Worm (Caenorhabditis elegans): ENCODE results near the gene lad-2.
A peak's percentile ranks its signal among the peaks of the same experiment; 100 is the strongest.

Gene lad-2

ce11 chrIV:2998597-2999161 is 20.4 kb upstream of the lad-2 start (continued):
- TF ChIP-seq elt-1 (tag; optimal IDR thresholded peaks at IDR 0.05) (no peak), zag-1 (tag; optimal IDR thresholded peaks at IDR 0.05) (no peak), alr-1 (tag; optimal IDR thresholded peaks at IDR 0.05) (no peak), ztf-11 (tag; optimal IDR thresholded peaks at IDR 0.05) (no peak), snpc-4 (tag; optimal IDR thresholded peaks at IDR 0.05) (peak; percentile 29), sem-4 (tag; optimal IDR thresholded peaks at IDR 0.05) (no peak), sma-9 (GFP tag; optimal IDR thresholded peaks at IDR 0.05) (no peak), sma-9 (tag; optimal IDR thresholded peaks at IDR 0.05) (no peak), nhr-77 (tag; optimal IDR thresholded peaks at IDR 0.05) (no peak), mdl-1 (tag; optimal IDR thresholded peaks at IDR 0.05) (no peak), egl-27 (tag; optimal IDR thresholded peaks at IDR 0.05) (no peak), dmd-4 (tag; optimal IDR thresholded peaks at IDR 0.05) (no peak), nhr-237 (tag; optimal IDR thresholded peaks at IDR 0.05) (no peak), crh-2 (tag; optimal IDR thresholded peaks at IDR 0.05) (no peak), nhr-23 (tag; optimal IDR thresholded peaks at IDR 0.05) (no peak), nhr-6 (tag; optimal IDR thresholded peaks at IDR 0.05) (no peak)

- TF ChIP-seq gmeb-1 (tag; optimal IDR thresholded peaks at IDR 0.05), result no peak
- no peak for TF ChIP-seq ceh-16 (tag; optimal IDR thresholded peaks at IDR 0.05)
- no peak for TF ChIP-seq aly-2 (tag; optimal IDR thresholded peaks at IDR 0.05)
- TF ChIP-seq mdl-1 (tag; optimal IDR thresholded peaks at IDR 0.05), result no peak
- TF ChIP-seq nhr-237 (tag; optimal IDR thresholded peaks at IDR 0.05), result no peak
- peak; percentile 17 for TF ChIP-seq unc-55 (GFP tag; optimal IDR thresholded peaks at IDR 0.05)
Measured at ce11 chrIV:2997302-2997701, 19.0 kb upstream of the lad-2 start.

ce11 chrIV:2995372-2995771 is 17.1 kb upstream of the lad-2 start, which contains the start of gene Y54G2A.26:
TSS of gene Y54G2A.26 (minus strand) at chrIV:2995472.
- no peak for TF ChIP-seq lin-13 (GFP tag; optimal IDR thresholded peaks at IDR 0.05)
- TF ChIP-seq mbf-1 (tag; optimal IDR thresholded peaks at IDR 0.05), result no peak
- TF ChIP-seq mdl-1 (tag; optimal IDR thresholded peaks at IDR 0.05), result no peak
- TF ChIP-seq peb-1 (tag; optimal IDR thresholded peaks at IDR 0.05), result no peak
- no peak for TF ChIP-seq nhr-11 (tag; optimal IDR thresholded peaks at IDR 0.05)
- TF ChIP-seq unc-55 (GFP tag; optimal IDR thresholded peaks at IDR 0.05), result no peak
- no peak for TF ChIP-seq F13H6.1 (tag; optimal IDR thresholded peaks at IDR 0.05)
- no peak for TF ChIP-seq dmd-4 (tag; optimal IDR thresholded peaks at IDR 0.05)
- no peak for TF ChIP-seq mab-5 (tag; optimal IDR thresholded peaks at IDR 0.05)
- TF ChIP-seq Y55F3AM.14 (GFP tag; optimal IDR thresholded peaks at IDR 0.05), result no peak
- TF ChIP-seq elt-1 (tag; optimal IDR thresholded peaks at IDR 0.05), result no peak
- no peak for TF ChIP-seq egl-27 (tag; optimal IDR thresholded peaks at IDR 0.05)
- no peak for TF ChIP-seq lin-39 (tag; optimal IDR thresholded peaks at IDR 0.05)
- TF ChIP-seq crh-2 (tag; optimal IDR thresholded peaks at IDR 0.05), result no peak
- no peak for TF ChIP-seq ZK546.5 (tag; optimal IDR thresholded peaks at IDR 0.05)
- TF ChIP-seq nhr-77 (tag; optimal IDR thresholded peaks at IDR 0.05), result no peak
- no peak for TF ChIP-seq ama-1 (optimal IDR thresholded peaks at IDR 0.05)
- TF ChIP-seq fos-1 (tag; optimal IDR thresholded peaks at IDR 0.05), result no peak
- TF ChIP-seq nhr-6 (tag; optimal IDR thresholded peaks at IDR 0.05), result no peak
- TF ChIP-seq skn-1 (tag; optimal IDR thresholded peaks at IDR 0.05), result no peak

- TF ChIP-seq sem-4 (tag; optimal IDR thresholded peaks at IDR 0.05) (peak; percentile 10), nhr-21 (tag; optimal IDR thresholded peaks at IDR 0.05) (no peak), lin-39 (tag; optimal IDR thresholded peaks at IDR 0.05) (no peak), nhr-25 (tag; optimal IDR thresholded peaks at IDR 0.05) (peak; percentile 0), nhr-129 (tag; optimal IDR thresholded peaks at IDR 0.05) (peak; percentile 8), F13H6.1 (tag; optimal IDR thresholded peaks at IDR 0.05) (peak; percentile 3)
Measured at ce11 chrIV:2994883-2995282, 16.6 kb upstream of the lad-2 start.

ce11 chrIV:2993278-2993899 is 15.1 kb upstream of the lad-2 start:
- no peak for TF ChIP-seq unc-62 (GFP tag; optimal IDR thresholded peaks at IDR 0.05)
- peak; percentile 59 for TF ChIP-seq C34F6.9 (tag; optimal IDR thresholded peaks at IDR 0.05)
- peak; percentile 14 for TF ChIP-seq zag-1 (tag; optimal IDR thresholded peaks at IDR 0.05)
- TF ChIP-seq ceh-82 (tag; optimal IDR thresholded peaks at IDR 0.05), result no peak
- no peak for TF ChIP-seq blmp-1 (tag; optimal IDR thresholded peaks at IDR 0.05; ENCODE audit: insufficient read depth)
- peak; percentile 67 for TF ChIP-seq nhr-129 (tag; optimal IDR thresholded peaks at IDR 0.05)
- peak; percentile 60 for TF ChIP-seq sma-9 (GFP tag; optimal IDR thresholded peaks at IDR 0.05)
- no peak for TF ChIP-seq sma-9 (tag; optimal IDR thresholded peaks at IDR 0.05)
- peak in 1 of 2 experiments; percentile 46 for TF ChIP-seq lsy-2 (tag; optimal IDR thresholded peaks at IDR 0.05)
- no peak for TF ChIP-seq lin-39 (tag; optimal IDR thresholded peaks at IDR 0.05)
- peak; percentile 44 for TF ChIP-seq Y55F3AM.14 (GFP tag; optimal IDR thresholded peaks at IDR 0.05)
- TF ChIP-seq nhr-11 (tag; optimal IDR thresholded peaks at IDR 0.05), result no peak
- no peak for TF ChIP-seq ZK546.5 (tag; optimal IDR thresholded peaks at IDR 0.05)
- TF ChIP-seq nhr-237 (tag; optimal IDR thresholded peaks at IDR 0.05), result no peak
- TF ChIP-seq nhr-77 (tag; optimal IDR thresholded peaks at IDR 0.05), result no peak
- TF ChIP-seq nhr-25 (tag; optimal IDR thresholded peaks at IDR 0.05), result peak; percentile 40
- no peak for TF ChIP-seq ztf-4 (tag; optimal IDR thresholded peaks at IDR 0.05)
- TF ChIP-seq lin-11 (tag; optimal IDR thresholded peaks at IDR 0.05), result peak; percentile 50
- TF ChIP-seq nhr-21 (tag; optimal IDR thresholded peaks at IDR 0.05), result no peak
- TF ChIP-seq sem-4 (tag; optimal IDR thresholded peaks at IDR 0.05), result peak; percentile 64
- no peak for TF ChIP-seq snpc-4 (tag; optimal IDR thresholded peaks at IDR 0.05)
- TF ChIP-seq fos-1 (tag; optimal IDR thresholded peaks at IDR 0.05), result no peak
- no peak for TF ChIP-seq mbf-1 (tag; optimal IDR thresholded peaks at IDR 0.05)
- TF ChIP-seq sma-3 (GFP tag; optimal IDR thresholded peaks at IDR 0.05), result no peak

Measured in whole organism, L2 larva.